Worm (Caenorhabditis elegans): ENCODE results near the gene F53F1.4.

The F53F1.4 gene

DNA sequence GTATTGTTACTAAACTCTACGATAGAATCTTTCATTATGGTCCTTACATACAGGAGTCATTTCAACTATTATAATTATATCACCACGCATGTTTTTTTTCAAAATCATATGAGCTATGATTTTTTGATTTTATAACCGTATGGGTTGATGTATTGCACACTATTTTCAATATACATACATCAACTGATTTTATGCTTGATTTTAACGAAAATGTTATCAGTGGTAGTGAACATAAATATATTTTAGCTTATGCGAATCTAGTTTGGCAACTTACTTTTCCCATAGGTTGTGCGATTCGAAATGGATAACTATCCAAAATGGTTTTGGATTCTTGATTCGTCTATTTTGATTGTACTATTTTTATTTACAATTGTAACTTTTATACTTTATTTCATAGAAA is 12.7 kb downstream of the F53F1.4 start, which contains the start of gene srv-10:
Gene srv-10, plus strand, starts transcription at position 301 of the 400 bp plus-strand sequence.
- no peak for TF ChIP-seq F37B4.10 (GFP tag; IDR thresholded peaks at IDR 0.05)
- TF ChIP-seq ama-1 (optimal IDR thresholded peaks at IDR 0.05), result no peak
- TF ChIP-seq ama-1 (GFP tag; optimal IDR thresholded peaks at IDR 0.05), result no peak
- TF ChIP-seq aptf-2 (GFP tag; conservative IDR thresholded peaks at IDR 0.05), result no peak
- TF ChIP-seq egrh-3 (GFP tag; IDR thresholded peaks at IDR 0.05), result no peak
- TF ChIP-seq madf-6 (GFP tag; IDR thresholded peaks at IDR 0.05), result no peak
- no peak for TF ChIP-seq ekl-4 (GFP tag; IDR thresholded peaks at IDR 0.05)
- TF ChIP-seq attf-3 (GFP tag; conservative IDR thresholded peaks at IDR 0.05), result no peak
- no peak for TF ChIP-seq chd-7 (tag; optimal IDR thresholded peaks at IDR 0.05)
- TF ChIP-seq hmg-20 (GFP tag; IDR thresholded peaks at IDR 0.05), result no peak
- no peak for TF ChIP-seq mes-4 (tag; optimal IDR thresholded peaks at IDR 0.05)
- TF ChIP-seq ccch-3 (GFP tag; optimal IDR thresholded peaks at IDR 0.05), result no peak

DNA sequence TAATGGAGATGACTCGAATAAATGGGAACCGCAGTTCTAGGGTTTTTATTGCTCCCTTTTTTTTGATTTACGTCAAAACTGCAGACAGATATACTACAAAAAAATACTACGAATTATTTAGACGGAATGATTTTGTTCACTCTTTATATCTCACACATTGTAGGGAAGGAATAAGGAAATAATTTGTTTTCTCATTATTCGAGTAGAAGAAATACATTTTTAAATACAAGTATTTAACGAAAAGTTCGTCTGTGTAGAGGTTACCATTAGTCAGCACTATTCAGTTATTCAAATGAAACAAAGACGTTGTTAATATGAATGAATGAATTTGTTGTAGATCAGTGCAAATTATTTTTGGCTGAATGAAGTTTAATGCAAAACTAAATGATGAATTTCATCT is 15.9 kb downstream of the F53F1.4 start, which contains the start of gene srd-18:
Gene srd-18, minus strand, starts transcription at position 101 of the 400 bp plus-strand sequence.
- TF ChIP-seq Y53F4B.3 (GFP tag; IDR thresholded peaks at IDR 0.05) (no peak), F57A8.1 (GFP tag; optimal IDR thresholded peaks at IDR 0.05) (no peak), somi-1 (GFP tag; optimal IDR thresholded peaks at IDR 0.05) (no peak), dpl-1 (GFP tag; optimal IDR thresholded peaks at IDR 0.05) (no peak), C06A6.2 (GFP tag; conservative IDR thresholded peaks at IDR 0.05) (no peak), F39B2.1 (GFP tag; IDR thresholded peaks at IDR 0.05) (no peak), ceh-79 (tag; optimal IDR thresholded peaks at IDR 0.05) (no peak), cebp-1 (GFP tag; IDR thresholded peaks at IDR 0.05) (no peak), cebp-1 (tag; optimal IDR thresholded peaks at IDR 0.05) (no peak), him-1 (tag; optimal IDR thresholded peaks at IDR 0.05) (no peak), pbrm-1 (GFP tag; IDR thresholded peaks at IDR 0.05) (no peak)

DNA sequence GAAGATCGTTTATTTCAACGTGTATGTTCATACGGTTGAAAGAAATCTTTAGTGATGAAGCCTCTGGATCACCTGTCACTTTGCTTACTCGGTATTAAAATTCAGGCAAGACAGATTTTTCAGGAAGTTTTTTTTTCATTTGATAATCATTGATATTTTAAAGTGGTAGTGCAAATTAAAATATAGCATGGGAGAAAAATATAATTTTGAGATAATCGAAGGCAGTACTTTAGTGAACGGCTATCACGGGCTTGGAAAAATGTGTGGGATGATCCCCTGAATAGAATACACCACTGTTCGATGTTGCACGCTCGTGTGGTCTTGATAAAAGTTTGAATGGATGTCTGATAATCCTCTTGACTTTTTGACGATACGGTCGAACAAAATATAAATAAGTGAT is 16.5 kb downstream of the F53F1.4 start:
- TF ChIP-seq aptf-2 (GFP tag; conservative IDR thresholded peaks at IDR 0.05), result no peak

DNA sequence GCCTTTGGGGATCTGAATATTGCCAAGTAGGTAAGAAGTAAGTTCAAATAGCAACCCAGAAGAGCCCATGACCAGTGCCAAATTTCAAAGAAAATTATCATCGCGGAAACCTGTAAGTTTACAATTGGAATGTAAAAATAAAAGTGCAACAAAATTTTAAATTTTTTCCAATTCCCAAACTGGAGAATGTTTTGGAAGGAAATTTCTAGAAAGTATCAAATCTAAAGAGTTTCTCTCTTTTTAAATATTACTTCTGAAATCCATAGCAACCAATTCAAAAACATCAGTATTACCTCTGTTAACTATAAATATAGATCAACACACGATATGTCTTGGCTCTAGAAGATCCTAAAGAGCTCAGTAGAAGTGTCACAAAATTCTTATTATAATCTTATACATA is 17.8 kb downstream of the F53F1.4 start, which contains the start of gene srd-19:
Gene srd-19, minus strand, starts transcription at position 101 of the 400 bp plus-strand sequence.
- TF ChIP-seq ztf-6 (GFP tag; IDR thresholded peaks at IDR 0.05), result no peak
- TF ChIP-seq cebp-1 (GFP tag; IDR thresholded peaks at IDR 0.05), result no peak
- no peak for TF ChIP-seq cebp-1 (tag; optimal IDR thresholded peaks at IDR 0.05)
- no peak for TF ChIP-seq tbx-9 (tag; optimal IDR thresholded peaks at IDR 0.05; ENCODE audit: borderline replicate concordance)
- no peak for TF ChIP-seq lin-26 (GFP tag; IDR thresholded peaks at IDR 0.05)
- no peak for TF ChIP-seq hmg-20 (GFP tag; IDR thresholded peaks at IDR 0.05)
- no peak for TF ChIP-seq egrh-3 (GFP tag; IDR thresholded peaks at IDR 0.05)
- no peak for TF ChIP-seq mel-28 (tag; optimal IDR thresholded peaks at IDR 0.05; ENCODE audit: borderline replicate concordance)
- TF ChIP-seq Y67H2A.10 (GFP tag; conservative IDR thresholded peaks at IDR 0.05), result no peak
- no peak for TF ChIP-seq ztf-18 (tag; optimal IDR thresholded peaks at IDR 0.05)
- no peak for TF ChIP-seq fkh-3 (tag; optimal IDR thresholded peaks at IDR 0.05)
- no peak for TF ChIP-seq mcd-1 (GFP tag; IDR thresholded peaks at IDR 0.05)
- no peak for TF ChIP-seq nhr-80 (tag; optimal IDR thresholded peaks at IDR 0.05)
- TF ChIP-seq madf-8 (GFP tag; conservative IDR thresholded peaks at IDR 0.05), result no peak
- no peak for TF ChIP-seq snpc-3.4 (tag; optimal IDR thresholded peaks at IDR 0.05)
- TF ChIP-seq dpff-1 (tag; optimal IDR thresholded peaks at IDR 0.05), result no peak
- no peak for TF ChIP-seq ztf-25 (GFP tag; IDR thresholded peaks at IDR 0.05)

Data from whole organism, young adult.